Fruit fly (Drosophila melanogaster) S2 (cell line): ENCODE results near the gene CG9555.

Source experiments
- CG8478 ChIP-seq: fragments of >200 bp; optimal IDR thresholded peaks from 2 replicates; lab custom pipeline; 2018
- CTCF ChIP-seq, 2 experiments: fragments of >200 bp; optimal IDR thresholded peaks; 2 replicates each; lab custom pipeline; 2018

DNA sequence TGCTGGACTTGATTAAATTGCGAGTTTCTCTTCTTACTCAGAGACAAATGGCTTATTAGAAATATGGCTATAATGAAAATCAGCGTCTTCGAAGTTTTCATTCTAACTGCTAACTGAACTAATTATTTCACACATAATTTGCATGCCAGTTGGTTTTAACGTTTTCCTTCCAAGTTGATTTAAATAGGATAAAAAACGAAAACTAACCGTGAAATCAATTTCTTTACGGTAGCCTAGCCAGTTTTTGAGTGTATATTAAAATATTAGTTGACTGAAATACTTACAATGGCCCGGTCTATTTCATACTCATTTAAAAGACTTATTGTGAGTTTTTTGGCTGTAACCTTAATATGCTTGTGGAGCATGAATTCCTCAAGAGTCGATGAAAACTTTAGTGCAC lies 29.3 kb upstream of the CG9555 start, which contains the start of the genes CG9525 and CG32985:
- TF ChIP-seq CG8478 (lab: Kevin White, UChicago) (no peak), CTCF (optimal IDR thresholded peaks at IDR 0.05; lab: Kevin White, UChicago) (no peak)
